Worm (Caenorhabditis elegans) whole organism, early embryonic: ENCODE data around the gene C40A11.7.

ENCODE experiments used
- B0310.2 ChIP-seq: sonication (generic microtip); optimal IDR thresholded peaks from 2 replicates; lab custom pipeline; 2016; ENCODE audit warnings: mild to moderate bottlenecking, missing genetic modification characterization, missing compliant biosample characterization
- F13C5.2 ChIP-seq: sonication (generic microtip); optimal IDR thresholded peaks from 2 replicates; lab custom pipeline; 2017; ENCODE audit warnings: mild to moderate bottlenecking, missing genetic modification characterization, inconsistent platforms, missing compliant biosample characterization
- ama-1 ChIP-seq: fragments of 150-350 bp; optimal IDR thresholded peaks from 2 replicates; lab custom pipeline; 2014
- ceh-13 ChIP-seq: fragments of 200-800 bp; sonication (Bioruptor generic); optimal IDR thresholded peaks from 2 replicates; lab custom pipeline; 2018; ENCODE audit warnings: mild to moderate bottlenecking, missing genetic modification characterization, missing compliant biosample characterization
- ets-7 ChIP-seq: sonication (generic microtip); optimal IDR thresholded peaks from 2 replicates; lab custom pipeline; 2016; ENCODE audit warnings: missing genotype, missing genetic modification characterization, missing compliant biosample characterization
- flt-1 ChIP-seq: fragments of 200-800 bp; sonication (Bioruptor generic); IDR thresholded peaks from 2 replicates; pipeline ENCODE4 v1.3.6; 2022; ENCODE audit warnings: missing genetic modification characterization, missing compliant biosample characterization
- hmbx-1 ChIP-seq: sonication (generic microtip); optimal IDR thresholded peaks from 2 replicates; lab custom pipeline; 2016; ENCODE audit warnings: mild to moderate bottlenecking, missing genetic modification characterization, missing compliant biosample characterization
- hmg-4 ChIP-seq: fragments of 200-800 bp; sonication (Bioruptor generic); optimal IDR thresholded peaks from 2 replicates; lab custom pipeline; 2018; ENCODE audit warnings: mild to moderate bottlenecking, missing genetic modification characterization, missing compliant biosample characterization
- hnd-1 ChIP-seq: sonication (generic microtip); optimal IDR thresholded peaks from 2 replicates; lab custom pipeline; 2016; ENCODE audit warnings: missing genetic modification characterization, missing compliant biosample characterization
- pes-1 ChIP-seq: fragments of 200-800 bp; sonication (Bioruptor generic); IDR thresholded peaks from 2 replicates; pipeline ENCODE4 v1.3.6; 2022; ENCODE audit warnings: missing genetic modification reagents, missing genetic modification characterization, missing compliant biosample characterization
- sea-1 ChIP-seq: fragments of 200-800 bp; sonication (Bioruptor generic); conservative IDR thresholded peaks from 2 replicates; pipeline ENCODE4 v1.3.6; 2022; ENCODE audit warnings: missing genetic modification characterization, missing compliant biosample characterization
- tbx-11 ChIP-seq: fragments of 200-800 bp; sonication (Bioruptor generic); IDR thresholded peaks from 2 replicates; pipeline ENCODE4 v1.3.6; 2022; ENCODE audit warnings: missing genetic modification characterization, missing compliant biosample characterization
- tbx-37 ChIP-seq: fragments of 200-800 bp; sonication (Bioruptor generic); conservative IDR thresholded peaks from 2 replicates; pipeline ENCODE4 v1.3.6; 2022; ENCODE audit warnings: missing genetic modification reagents, missing genetic modification characterization, missing compliant biosample characterization
- tra-4 ChIP-seq: sonication (generic microtip); optimal IDR thresholded peaks from 2 replicates; lab custom pipeline; 2017; ENCODE audit warnings: missing genetic modification characterization, missing compliant biosample characterization

- TF ChIP-seq B0310.2 (tag; lab: Kevin White, UChicago) (no peak), ama-1 (lab: Kevin White, UChicago) (no peak), sea-1 (no peak), hmbx-1 (tag; lab: Kevin White, UChicago) (no peak), hnd-1 (tag; lab: Kevin White, UChicago) (no peak), tbx-11 (GFP tag; lab: Robert Waterston, UW) (no peak), flt-1 (GFP tag; lab: Robert Waterston, UW) (no peak), ets-7 (tag; lab: Kevin White, UChicago) (no peak), hmg-4 (GFP tag; lab: Kevin White, UChicago) (no peak), ceh-13 (GFP tag; lab: Kevin White, UChicago) (no peak), tra-4 (tag; lab: Kevin White, UChicago) (no peak), F13C5.2 (tag; lab: Kevin White, UChicago) (no peak), pes-1 (GFP tag; lab: Robert Waterston, UW) (no peak), tbx-37 (GFP tag; lab: Robert Waterston, UW) (no peak)
These were observed 4.8 kb downstream of the C40A11.7 start, which contains the start of gene C40A11.6 for ce11 chrII:2145566-2145965.
